Fruit fly (Drosophila melanogaster): ENCODE data around the gene CG42367.

Gene CG42367

DNA sequence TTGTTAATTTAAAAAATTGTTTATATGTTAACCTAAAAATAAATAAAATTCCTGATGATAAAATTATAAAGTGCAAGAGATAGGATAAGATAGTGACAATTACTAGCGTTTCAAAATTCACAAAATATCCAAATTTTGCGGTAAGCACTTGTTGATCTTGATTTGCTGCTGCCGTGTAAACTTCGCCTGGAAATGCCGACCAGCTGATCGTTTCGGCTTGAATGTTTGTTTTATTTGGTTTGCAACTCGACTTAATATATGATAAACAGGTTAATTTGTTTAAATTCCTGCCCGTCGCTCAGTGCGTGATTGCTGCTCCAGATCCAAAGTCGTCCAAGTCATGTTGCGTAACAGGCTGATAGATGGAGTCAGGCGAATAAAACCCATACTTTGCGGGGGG, 9.0 kb upstream of the CG42367 start, which contains the start of gene CG4592 (continued):
- 0 out of 2 replicates have a peak, but pooled peaks have one; percentile 37 for TF ChIP-seq cas (GFP tag; IDR thresholded peaks at IDR 0.05)
- no peak for TF ChIP-seq CG13424 (tag; optimal IDR thresholded peaks at IDR 0.05)
- TF ChIP-seq CG14441 (GFP tag; IDR thresholded peaks at IDR 0.05), result peak; percentile 53; the same call in 1 of the 2 replicates
- peak; percentile 70 for TF ChIP-seq Meics (GFP tag; optimal IDR thresholded peaks at IDR 0.05)
- TF ChIP-seq Ssrp (tag; optimal IDR thresholded peaks at IDR 0.05), result no peak
- TF ChIP-seq CG4617 (GFP tag; optimal IDR thresholded peaks at IDR 0.05; ENCODE audit: borderline replicate concordance), result no peak
- TF ChIP-seq prd (optimal IDR thresholded peaks at IDR 0.05), result no peak
- peak; percentile 53; the same call in 2 of the 3 replicates for TF ChIP-seq prd (GFP tag; IDR thresholded peaks at IDR 0.05)
- peak; percentile 93 for TF ChIP-seq Med (GFP tag)
- TF ChIP-seq CG3065 (GFP tag; optimal IDR thresholded peaks at IDR 0.05), result no peak
- TF ChIP-seq CG11696 (GFP tag; IDR thresholded peaks at IDR 0.05), result peak; percentile 49; the same call in 1 of the 2 replicates
- TF ChIP-seq CG34422 (GFP tag; IDR thresholded peaks at IDR 0.05), result peak; percentile 11; the same call in 1 of the 3 replicates
- no peak for TF ChIP-seq ttk (GFP tag; IDR thresholded peaks at IDR 0.05)
- TF ChIP-seq Dek (tag; optimal IDR thresholded peaks at IDR 0.05), result no peak
- no peak for TF ChIP-seq ash1 (GFP tag; optimal IDR thresholded peaks at IDR 0.05)
- no peak for TF ChIP-seq Nf-YA (GFP tag; IDR thresholded peaks at IDR 0.05)
- TF ChIP-seq Rfx (GFP tag; IDR thresholded peaks at IDR 0.05), result peak; percentile 83
- TF ChIP-seq eyg (GFP tag; optimal IDR thresholded peaks at IDR 0.05), result no peak
- TF ChIP-seq CG8290 (GFP tag; optimal IDR thresholded peaks at IDR 0.05), result no peak
- no peak for TF ChIP-seq CG8290 (tag; optimal IDR thresholded peaks at IDR 0.05)
- no peak for TF ChIP-seq wek (GFP tag; optimal IDR thresholded peaks at IDR 0.05)
- 0 out of 2 replicates have a peak, but pooled peaks have one; percentile 22 for TF ChIP-seq CG32772 (GFP tag; IDR thresholded peaks at IDR 0.05)
- TF ChIP-seq CG16815 (GFP tag; optimal IDR thresholded peaks at IDR 0.05), result no peak
- peak; percentile 57; the same call in 1 of the 2 replicates for TF ChIP-seq lmd (GFP tag; IDR thresholded peaks at IDR 0.05)
- no peak for TF ChIP-seq Sry-δ (GFP tag; optimal IDR thresholded peaks at IDR 0.05)
- TF ChIP-seq Ptx1 (GFP tag; IDR thresholded peaks at IDR 0.05), result peak; percentile 43
- TF ChIP-seq Chrac-16 (GFP tag; optimal IDR thresholded peaks at IDR 0.05), result peak; percentile 10
- TF ChIP-seq B-H2 (GFP tag; optimal IDR thresholded peaks at IDR 0.05), result peak; percentile 52
- TF ChIP-seq Atf6 (GFP tag; IDR thresholded peaks at IDR 0.05), result peak; percentile 72
- no peak for TF ChIP-seq emc (GFP tag; optimal IDR thresholded peaks at IDR 0.05)
- TF ChIP-seq Dbx (GFP tag; IDR thresholded peaks at IDR 0.05), result peak; percentile 66; the same call in 2 of the 3 replicates
- TF ChIP-seq CG13123 (GFP tag; optimal IDR thresholded peaks at IDR 0.05), result no peak
- TF ChIP-seq Myb (GFP tag; optimal IDR thresholded peaks at IDR 0.05), result peak; percentile 15
- TF ChIP-seq twi (tag; optimal IDR thresholded peaks at IDR 0.05), result no peak
- TF ChIP-seq Dfd (GFP tag; optimal IDR thresholded peaks at IDR 0.05), result no peak
- TF ChIP-seq nmo (GFP tag; optimal IDR thresholded peaks at IDR 0.05), result peak; percentile 56
- TF ChIP-seq HLH3B (GFP tag; IDR thresholded peaks at IDR 0.05), result peak; percentile 62; the same call in 1 of the 2 replicates
- TF ChIP-seq H2.0 (GFP tag; IDR thresholded peaks at IDR 0.05), result peak; percentile 66
- TF ChIP-seq CG6683 (GFP tag; optimal IDR thresholded peaks at IDR 0.05), result no peak
- TF ChIP-seq Hand (GFP tag; optimal IDR thresholded peaks at IDR 0.05), result peak; percentile 6
- TF ChIP-seq mirr (GFP tag; optimal IDR thresholded peaks at IDR 0.05), result peak; percentile 50
- no peak for TF ChIP-seq sna (GFP tag; IDR thresholded peaks at IDR 0.05; ENCODE audit: partially characterized antibody)
- TF ChIP-seq ewg (GFP tag; optimal IDR thresholded peaks at IDR 0.05), result no peak
- no peak for TF ChIP-seq slp2 (GFP tag; optimal IDR thresholded peaks at IDR 0.05)
- peak; percentile 22 for TF ChIP-seq CG12744 (GFP tag; optimal IDR thresholded peaks at IDR 0.05)
- no peak for TF ChIP-seq CHES-1-like (GFP tag; optimal IDR thresholded peaks at IDR 0.05)
- TF ChIP-seq CG3847 (GFP tag; IDR thresholded peaks at IDR 0.05), result peak; percentile 40; the same call in 1 of the 2 replicates
- no peak for TF ChIP-seq odd (GFP tag; optimal IDR thresholded peaks at IDR 0.05)
- peak; percentile 53 for TF ChIP-seq CG12155 (GFP tag; optimal IDR thresholded peaks at IDR 0.05)
- TF ChIP-seq NfI (GFP tag; optimal IDR thresholded peaks at IDR 0.05), result peak; percentile 65
- no peak for TF ChIP-seq hkb (optimal IDR thresholded peaks at IDR 0.05)
- TF ChIP-seq hkb (GFP tag; IDR thresholded peaks at IDR 0.05), result peak; percentile 84
- peak; percentile 25 for TF ChIP-seq Hmx (GFP tag; optimal IDR thresholded peaks at IDR 0.05)

Data from whole organism, embryonic.